Fruit fly (Drosophila melanogaster) whole organism, embryonic: ENCODE measurements around the gene Rab14.

Experiments used
- Ada2b ChIP-seq: fragments of 200-800 bp; sonication (Bioruptor generic); IDR thresholded peaks from 2 replicates; pipeline ENCODE4 v1.3.6; 2022; ENCODE audit warnings: missing biosample characterization, missing genetic modification characterization
- CG10209 ChIP-seq: fragments of 200-800 bp; sonication (Bioruptor generic); optimal IDR thresholded peaks from 3 replicates; lab custom pipeline; 2017; ENCODE audit warnings: missing biosample characterization, mild to moderate bottlenecking, missing genetic modification characterization, missing genetic modification reagents
- CG10979 ChIP-seq: fragments of 200-800 bp; sonication (Bioruptor generic); optimal IDR thresholded peaks from 2 replicates; lab custom pipeline; 2018; ENCODE audit warnings: missing biosample characterization, mild to moderate bottlenecking, missing genetic modification characterization, moderate library complexity
- CG12299 ChIP-seq: fragments of 200-800 bp; sonication (Bioruptor generic); optimal IDR thresholded peaks from 2 replicates; lab custom pipeline; 2018; ENCODE audit warnings: missing biosample characterization, mild to moderate bottlenecking, missing genetic modification characterization
- CG13123 ChIP-seq: fragments of 200-800 bp; sonication (Bioruptor generic); optimal IDR thresholded peaks from 2 replicates; lab custom pipeline; 2016; ENCODE audit warnings: missing biosample characterization, missing genetic modification characterization
- CG14965 ChIP-seq: fragments of 200-800 bp; sonication (Bioruptor generic); optimal IDR thresholded peaks from 2 replicates; lab custom pipeline; 2016; ENCODE audit warnings: missing biosample characterization, missing genetic modification characterization, borderline replicate concordance
- CG1647 ChIP-seq: fragments of 200-800 bp; sonication (Bioruptor generic); optimal IDR thresholded peaks from 3 replicates; lab custom pipeline; 2016; ENCODE audit warnings: missing biosample characterization, missing genetic modification characterization
- CG18599 ChIP-seq: fragments of 200-800 bp; sonication (Bioruptor generic); optimal IDR thresholded peaks from 3 replicates; lab custom pipeline; 2017; ENCODE audit warnings: missing biosample characterization, missing genetic modification characterization, mild to moderate bottlenecking, moderate library complexity, missing genetic modification reagents
- CG33213 ChIP-seq: fragments of 200-800 bp; sonication (Bioruptor generic); optimal IDR thresholded peaks from 3 replicates; lab custom pipeline; 2016; ENCODE audit warnings: missing biosample characterization, missing genetic modification characterization
- CG34224 ChIP-seq: fragments of 200-800 bp; sonication (Bioruptor generic); IDR thresholded peaks from 3 replicates; pipeline ENCODE4 v1.3.6; 2022; ENCODE audit warnings: missing biosample characterization, missing genetic modification characterization; ENCODE audit not compliant: partially characterized antibody
- CG4707 ChIP-seq: fragments of 200-800 bp; sonication (Bioruptor generic); optimal IDR thresholded peaks from 2 replicates; lab custom pipeline; 2018; ENCODE audit warnings: missing biosample characterization, mild to moderate bottlenecking, missing genetic modification characterization, moderate library complexity
- CG6175 ChIP-seq: fragments of 200-800 bp; sonication (Bioruptor generic); IDR thresholded peaks from 3 replicates; pipeline ENCODE4 v1.3.6; 2022; ENCODE audit warnings: missing biosample characterization, missing genetic modification characterization
- CG6272 ChIP-seq: fragments of 200-800 bp; sonication (Bioruptor generic); IDR thresholded peaks from 2 replicates; pipeline ENCODE4 v1.3.6; 2022; ENCODE audit warnings: missing biosample characterization, missing genetic modification characterization
- CG6689 ChIP-seq: fragments of 200-800 bp; sonication (Bioruptor generic); IDR thresholded peaks from 2 replicates; pipeline ENCODE4 v1.3.6; 2022; ENCODE audit warnings: missing biosample characterization, missing genetic modification characterization
- CG7556 ChIP-seq: fragments of 200-800 bp; sonication (Bioruptor generic); optimal IDR thresholded peaks from 2 replicates; lab custom pipeline; 2017; ENCODE audit warnings: missing biosample characterization, mild to moderate bottlenecking, missing genetic modification characterization
- CG8388 ChIP-seq: fragments of 200-800 bp; sonication (Bioruptor generic); optimal IDR thresholded peaks from 2 replicates; lab custom pipeline; 2019; ENCODE audit warnings: missing biosample characterization, mild to moderate bottlenecking, missing genetic modification characterization, moderate library complexity
- CTCF ChIP-seq: fragments of 200-800 bp; sonication (Bioruptor generic); optimal IDR thresholded peaks from 2 replicates; lab custom pipeline; 2017; ENCODE audit warnings: missing biosample characterization, mild to moderate bottlenecking, missing genetic modification characterization, moderate library complexity
- Elba2 ChIP-seq: fragments of 200-800 bp; sonication (Bioruptor generic); optimal IDR thresholded peaks from 3 replicates; lab custom pipeline; 2016; ENCODE audit warnings: missing biosample characterization, missing genetic modification characterization
- Fer2 ChIP-seq: fragments of 200-800 bp; sonication (Bioruptor generic); optimal IDR thresholded peaks from 2 replicates; lab custom pipeline; 2018; ENCODE audit warnings: missing biosample characterization, mild to moderate bottlenecking, missing genetic modification characterization, moderate library complexity
- HLHmδ ChIP-seq: fragments of 200-800 bp; sonication (Bioruptor generic); optimal IDR thresholded peaks from 2 replicates; lab custom pipeline; 2018; ENCODE audit warnings: missing biosample characterization, mild to moderate bottlenecking, missing genetic modification characterization, moderate library complexity
- Hmx ChIP-seq: fragments of 200-800 bp; sonication (Bioruptor generic); optimal IDR thresholded peaks from 2 replicates; lab custom pipeline; 2016; ENCODE audit warnings: missing biosample characterization, missing genetic modification characterization
- Hr3 ChIP-seq: fragments of 200-800 bp; sonication (Bioruptor generic); optimal IDR thresholded peaks from 3 replicates; lab custom pipeline; 2016; ENCODE audit warnings: missing biosample characterization, missing genetic modification characterization
- Hr78 ChIP-seq, 2 experiments: fragments of 200-800 bp in 1 of 2; fragments of >200 bp in 1 of 2; sonication (Bioruptor generic) in 1 of 2; optimal IDR thresholded peaks; 2 replicates each; lab custom pipeline; 2017 to 2019; ENCODE audit warnings: missing biosample characterization in 2 of 2, missing genetic modification characterization in 2 of 2, mild to moderate bottlenecking in 1 of 2, moderate library complexity in 1 of 2
- Med ChIP-seq: fragments of 200-800 bp; sonication (Bioruptor generic); peaks from one replicate; lab custom pipeline; 2016; ENCODE audit warnings: missing biosample characterization, missing genetic modification characterization, mild to moderate bottlenecking, inconsistent platforms, moderate library complexity
- Optix ChIP-seq: fragments of 200-800 bp; sonication (Bioruptor generic); IDR thresholded peaks from 3 replicates; pipeline ENCODE4 v1.3.6; 2022; ENCODE audit warnings: missing biosample characterization, missing genetic modification characterization
- ac ChIP-seq: fragments of 200-800 bp; sonication (Bioruptor generic); optimal IDR thresholded peaks from 3 replicates; lab custom pipeline; 2017; ENCODE audit warnings: missing biosample characterization, mild to moderate bottlenecking, missing genetic modification characterization
- ash1 ChIP-seq: fragments of 200-800 bp; sonication (Bioruptor generic); optimal IDR thresholded peaks from 2 replicates; lab custom pipeline; 2018; ENCODE audit warnings: missing biosample characterization, mild to moderate bottlenecking, missing genetic modification characterization
- bigmax ChIP-seq: fragments of 200-800 bp; sonication (Bioruptor generic); optimal IDR thresholded peaks from 2 replicates; lab custom pipeline; 2018; ENCODE audit warnings: missing biosample characterization, mild to moderate bottlenecking, missing genetic modification characterization
- crp ChIP-seq, 2 experiments: fragments of 200-800 bp; sonication (Bioruptor generic); optimal IDR thresholded peaks; 2 replicates in 1 of 2; 3 replicates in 1 of 2; lab custom pipeline; 2017; ENCODE audit warnings: missing biosample characterization in 2 of 2, missing genetic modification characterization in 2 of 2, mild to moderate bottlenecking in 1 of 2, moderate library complexity in 1 of 2
- disco-r ChIP-seq: fragments of 200-800 bp; sonication (Bioruptor generic); optimal IDR thresholded peaks from 2 replicates; lab custom pipeline; 2016; ENCODE audit warnings: missing biosample characterization, missing genetic modification characterization
- dm ChIP-seq: fragments of 200-800 bp; sonication (Bioruptor generic); optimal IDR thresholded peaks from 3 replicates; lab custom pipeline; 2016; ENCODE audit warnings: missing biosample characterization, missing genetic modification characterization
- dysf ChIP-seq: fragments of 200-800 bp; sonication (Bioruptor generic); IDR thresholded peaks from 3 replicates; pipeline ENCODE4 v1.3.6; 2022; ENCODE audit warnings: missing biosample characterization, missing genetic modification characterization
- fd102C ChIP-seq: fragments of 200-800 bp; sonication (Bioruptor generic); optimal IDR thresholded peaks from 2 replicates; lab custom pipeline; 2018; ENCODE audit warnings: missing biosample characterization, mild to moderate bottlenecking, missing genetic modification characterization, moderate library complexity
- hbn ChIP-seq: fragments of 200-800 bp; sonication (Bioruptor generic); IDR thresholded peaks from 2 replicates; pipeline ENCODE4 v1.3.6; 2022; ENCODE audit warnings: missing biosample characterization, missing genetic modification characterization; ENCODE audit not compliant: partially characterized antibody
- kay ChIP-seq: fragments of 200-800 bp; sonication (Bioruptor generic); optimal IDR thresholded peaks from 2 replicates; lab custom pipeline; 2016; ENCODE audit warnings: missing biosample characterization, missing genetic modification characterization
- kni ChIP-seq: fragments of 200-800 bp; sonication (Bioruptor generic); optimal IDR thresholded peaks from 3 replicates; lab custom pipeline; 2017; ENCODE audit warnings: mild to moderate bottlenecking, missing biosample characterization, missing genetic modification reagents, missing genetic modification characterization
- lola ChIP-seq, 3 experiments: fragments of >200 bp in 2 of 3; fragments of 200-800 bp in 1 of 3; sonication (Bioruptor generic) in 1 of 3; optimal IDR thresholded peaks; 2 replicates each; lab custom pipeline; 2017 to 2019; ENCODE audit warnings: missing biosample characterization in 3 of 3, missing genetic modification characterization in 3 of 3, mild to moderate bottlenecking in 1 of 3, moderate library complexity in 1 of 3
- nom ChIP-seq: fragments of 200-800 bp; sonication (Bioruptor generic); optimal IDR thresholded peaks from 2 replicates; lab custom pipeline; 2017; ENCODE audit warnings: missing biosample characterization, missing genetic modification characterization, mild to moderate bottlenecking, moderate library complexity, missing genetic modification reagents
- row ChIP-seq: fragments of 200-800 bp; sonication (Bioruptor generic); IDR thresholded peaks from 3 replicates; pipeline ENCODE4 v1.3.6; 2022; ENCODE audit warnings: missing biosample characterization, missing genetic modification characterization
- sens ChIP-seq: fragments of 200-800 bp; sonication (Bioruptor generic); peaks from one replicate; lab custom pipeline; 2016; ENCODE audit warnings: missing biosample characterization, missing genetic modification characterization
- sisA ChIP-seq: fragments of 200-800 bp; sonication (Bioruptor generic); IDR thresholded peaks from 2 replicates; pipeline ENCODE4 v1.3.6; 2022; ENCODE audit warnings: missing biosample characterization, missing genetic modification characterization
- sob ChIP-seq: fragments of 200-800 bp; sonication (Bioruptor generic); IDR thresholded peaks from 2 replicates; pipeline ENCODE4 v1.3.6; 2022; ENCODE audit warnings: missing biosample characterization, missing genetic modification characterization
- stc ChIP-seq: fragments of 200-800 bp; sonication (Bioruptor generic); IDR thresholded peaks from 2 replicates; pipeline ENCODE4 v1.3.6; 2022; ENCODE audit warnings: missing biosample characterization, missing genetic modification characterization
- stwl ChIP-seq: fragments of 200-800 bp; sonication (Bioruptor generic); optimal IDR thresholded peaks from 3 replicates; lab custom pipeline; 2018; ENCODE audit warnings: missing biosample characterization, mild to moderate bottlenecking, missing genetic modification characterization, moderate library complexity
- trem ChIP-seq: fragments of 200-800 bp; optimal IDR thresholded peaks from 3 replicates; lab custom pipeline; 2019; ENCODE audit warnings: missing biosample characterization, mild to moderate bottlenecking, missing genetic modification characterization, moderate library complexity
- tx ChIP-seq: fragments of 200-800 bp; sonication (Bioruptor generic); optimal IDR thresholded peaks from 2 replicates; lab custom pipeline; 2016; ENCODE audit warnings: missing biosample characterization, missing genetic modification characterization
- zfh2 ChIP-seq: fragments of 200-800 bp; sonication (Bioruptor generic); optimal IDR thresholded peaks from 2 replicates; lab custom pipeline; 2016; ENCODE audit warnings: missing biosample characterization, missing genetic modification characterization

Rab14 gene

dm6 chr2L:14368833-14369232, 13.9 kb downstream of the Rab14 start:
- TF ChIP-seq CG33213 (GFP tag; lab: Kevin White, UChicago) (no peak), row (GFP tag; lab: Robert Waterston, UW) (peak; percentile 28; the same call in 1 of the 3 replicates), Med (peak; percentile 58)

dm6 chr2L:14369933-14370776, 15.2 kb downstream of the Rab14 start:
- TF ChIP-seq Hr3 (GFP tag; lab: Kevin White, UChicago), result no peak
- no peak for TF ChIP-seq kni (GFP tag; lab: Kevin White, UChicago)
- no peak for TF ChIP-seq ac
- no peak for TF ChIP-seq CG4707
- TF ChIP-seq CG34224 (GFP tag; lab: Robert Waterston, UW), result no peak
- peak; percentile 1 for TF ChIP-seq trem (tag; lab: Kevin White, UChicago)
- no peak for TF ChIP-seq CG14965 (GFP tag; lab: Kevin White, UChicago)
- no peak for TF ChIP-seq tx (GFP tag; lab: Kevin White, UChicago)
- TF ChIP-seq fd102C (GFP tag; lab: Kevin White, UChicago), result no peak
- no peak for TF ChIP-seq CG6689 (GFP tag; lab: Robert Waterston, UW)
- peak; percentile 85 for TF ChIP-seq nom
- no peak for TF ChIP-seq Fer2
- no peak for TF ChIP-seq kay (GFP tag; lab: Kevin White, UChicago)
- peak; percentile 25 for TF ChIP-seq CG10209 (GFP tag; lab: Kevin White, UChicago)
- TF ChIP-seq zfh2 (GFP tag; lab: Kevin White, UChicago), result no peak
- no peak for TF ChIP-seq CG12299 (tag; lab: Kevin White, UChicago)
- TF ChIP-seq disco-r (GFP tag; lab: Kevin White, UChicago), result no peak
- TF ChIP-seq HLHmδ (GFP tag; lab: Kevin White, UChicago), result no peak
- TF ChIP-seq Ada2b, result no peak
- no peak for TF ChIP-seq sob (GFP tag; lab: Robert Waterston, UW)
- no peak for TF ChIP-seq ash1 (GFP tag; lab: Kevin White, UChicago)
- TF ChIP-seq dysf (GFP tag; lab: Robert Waterston, UW), result peak; percentile 35; the same call in 1 of the 3 replicates
- no peak for TF ChIP-seq CG7556 (GFP tag; lab: Kevin White, UChicago)
- TF ChIP-seq Hmx (GFP tag; lab: Kevin White, UChicago), result no peak
- no peak for TF ChIP-seq CG13123
- TF ChIP-seq Hr78 (GFP tag; optimal IDR thresholded peaks at IDR 0.05; lab: Kevin White, UChicago), result no peak
- no peak for TF ChIP-seq bigmax
- no peak for TF ChIP-seq dm (GFP tag; lab: Kevin White, UChicago)
- no peak for TF ChIP-seq CG18599 (GFP tag; lab: Kevin White, UChicago)
- no peak for TF ChIP-seq stwl (tag; lab: Kevin White, UChicago)
- no peak for TF ChIP-seq stc (GFP tag; lab: Robert Waterston, UW)
- no peak for TF ChIP-seq hbn (GFP tag; lab: Robert Waterston, UW)
- no peak for TF ChIP-seq CG6175 (GFP tag; lab: Robert Waterston, UW)
- TF ChIP-seq crp (GFP tag; optimal IDR thresholded peaks at IDR 0.05; lab: Kevin White, UChicago), result no peak
- peak; percentile 53 for TF ChIP-seq CG10979 (tag; lab: Kevin White, UChicago)
- TF ChIP-seq CG8388 (GFP tag; lab: Kevin White, UChicago), result no peak
- no peak for TF ChIP-seq CG6272 (GFP tag; lab: Robert Waterston, UW)
- TF ChIP-seq sens, result peak; percentile 93
- TF ChIP-seq CG1647 (GFP tag; lab: Kevin White, UChicago), result no peak
- no peak for TF ChIP-seq CTCF
- TF ChIP-seq Elba2, result peak; percentile 28
- peak in 1 of 3 experiments; percentile 4 for TF ChIP-seq lola (GFP tag; optimal IDR thresholded peaks at IDR 0.05; lab: Kevin White, UChicago)
- TF ChIP-seq sisA (GFP tag; lab: Robert Waterston, UW), result 0 out of 2 replicates have a peak, but pooled peaks have one; percentile 12
- TF ChIP-seq Optix (GFP tag; lab: Robert Waterston, UW), result peak; percentile 56; the same call in 1 of the 3 replicates
